Fruit fly (Drosophila melanogaster) whole organism, adult: ENCODE data around the gene Son.

Source experiments
- CG14711 ChIP-seq: fragments of 200-800 bp; sonication (Bioruptor generic); optimal IDR thresholded peaks from 2 replicates; lab custom pipeline; 2018; ENCODE audit warnings: missing biosample characterization, mild to moderate bottlenecking, missing genetic modification characterization, moderate library complexity
- CG1620 ChIP-seq: fragments of 200-800 bp; sonication (Bioruptor generic); optimal IDR thresholded peaks from 2 replicates; lab custom pipeline; 2016; ENCODE audit warnings: missing biosample characterization, missing genetic modification characterization
- CG7101 ChIP-seq: fragments of 200-800 bp; sonication (Bioruptor generic); optimal IDR thresholded peaks from 2 replicates; lab custom pipeline; 2018; ENCODE audit warnings: missing biosample characterization, mild to moderate bottlenecking, missing genetic modification characterization, moderate library complexity
- bab1 ChIP-seq: fragments of 200-800 bp; sonication (Bioruptor generic); optimal IDR thresholded peaks from 3 replicates; lab custom pipeline; 2019; ENCODE audit warnings: missing biosample characterization, mild to moderate bottlenecking, missing genetic modification characterization, moderate library complexity
- ovo ChIP-seq: fragments of 200-800 bp; sonication (Bioruptor generic); optimal IDR thresholded peaks from 2 replicates; lab custom pipeline; 2016; ENCODE audit warnings: missing biosample characterization, missing genetic modification characterization
- pad ChIP-seq: fragments of 200-800 bp; sonication (Bioruptor generic); optimal IDR thresholded peaks from 3 replicates; lab custom pipeline; 2017; ENCODE audit warnings: missing biosample characterization, missing genetic modification characterization, mild to moderate bottlenecking, moderate library complexity, missing genetic modification reagents
- tj ChIP-seq: fragments of 200-800 bp; sonication (Bioruptor generic); optimal IDR thresholded peaks from 3 replicates; lab custom pipeline; 2017; ENCODE audit warnings: missing biosample characterization, mild to moderate bottlenecking, missing genetic modification characterization, moderate library complexity

DNA sequence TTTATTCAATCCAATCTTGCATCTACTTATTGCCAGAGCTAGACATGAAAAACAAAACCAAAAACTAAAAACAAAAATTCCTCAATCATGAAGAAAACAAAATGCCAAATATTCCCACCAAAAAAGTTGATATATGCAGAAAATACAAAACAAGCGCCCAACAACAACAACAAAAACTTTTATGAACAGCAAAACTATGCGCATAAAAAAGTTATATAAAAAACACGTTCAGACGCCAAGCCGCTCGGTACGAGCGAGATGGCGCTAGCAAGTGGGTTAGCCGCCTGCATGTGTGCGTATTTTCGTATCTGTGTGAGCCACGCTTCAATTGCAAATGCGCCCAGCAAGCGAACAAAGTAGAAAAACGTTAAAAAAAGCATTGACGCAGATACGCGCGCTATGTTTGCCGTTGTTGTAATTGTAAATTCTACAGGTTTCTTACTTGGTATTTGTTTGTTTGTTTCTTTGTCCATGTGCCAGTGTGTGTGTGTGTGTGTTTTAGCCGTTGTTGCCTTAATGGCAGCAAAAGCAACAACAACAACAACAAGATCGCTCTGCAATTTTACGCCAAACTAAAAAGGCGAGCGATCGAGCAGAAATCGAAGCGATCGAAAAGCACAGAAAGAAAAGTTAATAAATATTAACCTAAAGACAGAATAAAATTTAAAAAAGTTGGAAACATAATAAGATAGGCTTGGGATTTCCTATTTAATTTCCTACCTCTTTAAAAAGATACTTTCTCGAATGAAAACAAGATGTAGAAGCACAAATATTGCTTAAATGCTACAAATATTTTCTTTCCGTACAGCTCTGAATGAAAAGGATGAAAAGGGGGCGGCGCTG, 15.8 kb downstream of the Son start:
- TF ChIP-seq CG14711 (tag; lab: Kevin White, UChicago) (no peak), pad (no peak), tj (peak; percentile 91), CG7101 (tag; lab: Kevin White, UChicago) (no peak), CG1620 (GFP tag; lab: Kevin White, UChicago) (no peak), bab1 (GFP tag; lab: Kevin White, UChicago) (no peak), ovo (GFP tag; lab: Kevin White, UChicago) (peak; percentile 5)
